Fruit fly (Drosophila melanogaster): ENCODE data around the gene crn.

crn gene

DNA sequence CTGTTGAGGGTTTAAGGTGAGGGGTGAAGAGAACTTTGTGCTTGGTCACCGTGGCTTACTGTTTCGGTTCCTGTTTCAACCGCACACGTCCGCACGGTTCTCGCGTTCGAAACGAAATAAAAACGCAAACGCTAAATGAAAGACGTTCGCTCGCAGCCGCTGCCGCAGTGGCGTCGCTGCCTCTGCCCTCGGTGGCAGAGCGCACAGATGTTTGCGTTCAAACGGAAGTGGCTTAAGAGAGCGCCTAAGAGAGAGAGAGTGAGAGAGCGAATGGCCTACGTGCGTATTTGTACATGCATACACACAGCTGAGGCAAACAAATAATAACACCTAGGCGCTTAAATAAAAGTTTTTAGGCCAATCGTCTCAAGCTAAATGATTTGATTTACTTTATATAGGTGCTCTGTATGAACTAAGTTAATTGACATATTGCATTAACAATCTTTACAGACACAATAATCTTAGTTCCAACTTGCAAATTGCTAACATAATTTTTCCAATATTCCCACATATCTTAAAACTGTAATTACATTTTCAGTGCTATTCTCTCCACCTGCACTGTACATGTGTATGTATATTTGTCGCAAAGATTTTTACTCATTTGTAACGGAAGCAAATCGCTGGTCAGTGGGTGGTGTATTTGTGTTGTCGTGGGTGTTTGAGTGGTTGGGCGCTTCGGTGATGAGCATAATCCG, 43.7 kb upstream of the crn start, which contains the start of gene CG2865 (continued):
- peak; percentile 91 for TF ChIP-seq CG32532 (GFP tag; IDR thresholded peaks at IDR 0.05)
- peak; percentile 85 for TF ChIP-seq CG8944 (GFP tag; optimal IDR thresholded peaks at IDR 0.05)
- 0 out of 2 replicates have a peak, but pooled peaks have one; percentile 43 for TF ChIP-seq tna (GFP tag; IDR thresholded peaks at IDR 0.05; ENCODE audit: partially characterized antibody)
- TF ChIP-seq CG1792 (GFP tag; optimal IDR thresholded peaks at IDR 0.05) = peak; percentile 82
- peak; percentile 76 for TF ChIP-seq Neu2 (GFP tag; optimal IDR thresholded peaks at IDR 0.05; ENCODE audit: borderline replicate concordance)
- peak; percentile 14 for TF ChIP-seq stwl (tag; optimal IDR thresholded peaks at IDR 0.05)
- peak; percentile 85 for TF ChIP-seq cato (GFP tag; optimal IDR thresholded peaks at IDR 0.05; ENCODE audit: borderline replicate concordance)
- peak; percentile 92 to 94 for TF ChIP-seq dpn (GFP tag; optimal IDR thresholded peaks at IDR 0.05)
- peak; percentile 96 for TF ChIP-seq CG17361 (GFP tag; IDR thresholded peaks at IDR 0.05)
- peak; percentile 76 for TF ChIP-seq sisA (GFP tag; IDR thresholded peaks at IDR 0.05)
- TF ChIP-seq H15 (GFP tag; IDR thresholded peaks at IDR 0.05) = peak; percentile 69; the same call in 1 of the 3 replicates
- peak; percentile 82 for TF ChIP-seq CG14441 (GFP tag; IDR thresholded peaks at IDR 0.05)
- peak; percentile 33; the same call in 1 of the 2 replicates for TF ChIP-seq Dip2 (GFP tag; IDR thresholded peaks at IDR 0.05)
- peak; percentile 97 for TF ChIP-seq CG3281 (GFP tag; optimal IDR thresholded peaks at IDR 0.05)
- TF ChIP-seq Hand (GFP tag; optimal IDR thresholded peaks at IDR 0.05) = peak; percentile 95
- peak; percentile 74; the same call in 2 of the 3 replicates for TF ChIP-seq CG11093 (GFP tag; IDR thresholded peaks at IDR 0.05)
- TF ChIP-seq ci (GFP tag; IDR thresholded peaks at IDR 0.05) = peak; percentile 87
- TF ChIP-seq CG6683 (GFP tag; optimal IDR thresholded peaks at IDR 0.05) = peak; percentile 92
- peak; percentile 86 for TF ChIP-seq bab2 (GFP tag; optimal IDR thresholded peaks at IDR 0.05)
- TF ChIP-seq Atf-2 (GFP tag; optimal IDR thresholded peaks at IDR 0.05) = peak; percentile 82
- peak; percentile 33 for TF ChIP-seq da (GFP tag; optimal IDR thresholded peaks at IDR 0.05)
- peak; percentile 96 for TF ChIP-seq CG31441 (GFP tag; IDR thresholded peaks at IDR 0.05)
- peak; percentile 79 for TF ChIP-seq ap (GFP tag; IDR thresholded peaks at IDR 0.05)
- peak; percentile 92 for TF ChIP-seq sd (tag; optimal IDR thresholded peaks at IDR 0.05)
- peak; percentile 82 for TF ChIP-seq NC2β (GFP tag; optimal IDR thresholded peaks at IDR 0.05)
- TF ChIP-seq Rfx (GFP tag; IDR thresholded peaks at IDR 0.05) = peak; percentile 89
- TF ChIP-seq fd3F (GFP tag; optimal IDR thresholded peaks at IDR 0.05) = peak; percentile 94
- TF ChIP-seq HLH4C (GFP tag; IDR thresholded peaks at IDR 0.05; ENCODE audit: partially characterized antibody) = no peak
- peak; percentile 95 for TF ChIP-seq CG6813 (GFP tag; optimal IDR thresholded peaks at IDR 0.05)
- peak; percentile 94 for TF ChIP-seq CG10147 (GFP tag; optimal IDR thresholded peaks at IDR 0.05)
- no peak for TF ChIP-seq CG8478 (optimal IDR thresholded peaks at IDR 0.05)
- peak; percentile 52 for TF ChIP-seq CG7745 (tag; optimal IDR thresholded peaks at IDR 0.05)
- peak; percentile 45 for TF ChIP-seq CG3838 (GFP tag; optimal IDR thresholded peaks at IDR 0.05)
- TF ChIP-seq az2 (GFP tag; optimal IDR thresholded peaks at IDR 0.05) = peak; percentile 89
- TF ChIP-seq fd64A (GFP tag; optimal IDR thresholded peaks at IDR 0.05) = peak; percentile 90
- peak; percentile 69; the same call in 1 of the 3 replicates for TF ChIP-seq jigr1 (GFP tag; IDR thresholded peaks at IDR 0.05)
- peak; percentile 95 for TF ChIP-seq sqz (GFP tag; optimal IDR thresholded peaks at IDR 0.05)
- TF ChIP-seq gcm (GFP tag; optimal IDR thresholded peaks at IDR 0.05) = peak; percentile 96
- no peak for TF ChIP-seq Dref (GFP tag; IDR thresholded peaks at IDR 0.05)
- TF ChIP-seq Hmx (GFP tag; optimal IDR thresholded peaks at IDR 0.05) = peak; percentile 80
- TF ChIP-seq sc (optimal IDR thresholded peaks at IDR 0.05) = no peak
- peak; percentile 87 for TF ChIP-seq sc (GFP tag; optimal IDR thresholded peaks at IDR 0.05)
- peak; percentile 73 for TF ChIP-seq wek (GFP tag; optimal IDR thresholded peaks at IDR 0.05)
- TF ChIP-seq klu (GFP tag; IDR thresholded peaks at IDR 0.05) = peak; percentile 85
- peak; percentile 84 for TF ChIP-seq CG16863 (GFP tag; optimal IDR thresholded peaks at IDR 0.05)
- TF ChIP-seq eyg (GFP tag; optimal IDR thresholded peaks at IDR 0.05) = peak; percentile 76
- peak; percentile 85 for TF ChIP-seq slp2 (GFP tag; optimal IDR thresholded peaks at IDR 0.05)
- no peak for TF ChIP-seq Kr (GFP tag; optimal IDR thresholded peaks at IDR 0.05)
- TF ChIP-seq Max (GFP tag; optimal IDR thresholded peaks at IDR 0.05) = peak; percentile 91
- TF ChIP-seq BtbVII (GFP tag; optimal IDR thresholded peaks at IDR 0.05) = peak; percentile 97
